Fruit fly (Drosophila melanogaster): ENCODE measurements around the gene jp.

dm6 chr2L:9567398-9567856 lies 877 bp upstream of the jp start:
- TF ChIP-seq CG32121 (GFP tag; IDR thresholded peaks at IDR 0.05) (peak; percentile 82), EcR (GFP tag; optimal IDR thresholded peaks at IDR 0.05) (no peak), CG10348 (GFP tag; IDR thresholded peaks at IDR 0.05) (no peak), CG8159 (tag; optimal IDR thresholded peaks at IDR 0.05) (peak; percentile 36), CG13204 (GFP tag; optimal IDR thresholded peaks at IDR 0.05) (peak; percentile 57), Pif1B (GFP tag; optimal IDR thresholded peaks at IDR 0.05) (peak; percentile 82), gl (tag; optimal IDR thresholded peaks at IDR 0.05) (peak; percentile 58), fd96Ca (GFP tag; IDR thresholded peaks at IDR 0.05) (peak; percentile 88), CG17806 (tag; optimal IDR thresholded peaks at IDR 0.05) (peak; percentile 30), D1 (tag; optimal IDR thresholded peaks at IDR 0.05) (peak; percentile 36), CG34367 (tag; optimal IDR thresholded peaks at IDR 0.05) (peak; percentile 63), CG14655 (GFP tag; optimal IDR thresholded peaks at IDR 0.05) (peak; percentile 71)

Data from whole organism, pupa.